Worm (Caenorhabditis elegans) whole organism, early embryonic: ENCODE data around the gene fbxb-87.

Source experiments
- F13C5.2 ChIP-seq: sonication (generic microtip); optimal IDR thresholded peaks from 2 replicates; lab custom pipeline; 2017; ENCODE audit warnings: mild to moderate bottlenecking, missing genetic modification characterization, inconsistent platforms, missing compliant biosample characterization
- aly-1 ChIP-seq: sonication (generic microtip); optimal IDR thresholded peaks from 2 replicates; lab custom pipeline; 2016; ENCODE audit warnings: missing genetic modification characterization, missing compliant biosample characterization
- ama-1 ChIP-seq: fragments of 150-350 bp; optimal IDR thresholded peaks from 2 replicates; lab custom pipeline; 2014
- ceh-13 ChIP-seq: fragments of 200-800 bp; sonication (Bioruptor generic); optimal IDR thresholded peaks from 2 replicates; lab custom pipeline; 2018; ENCODE audit warnings: mild to moderate bottlenecking, missing genetic modification characterization, missing compliant biosample characterization
- flt-1 ChIP-seq: fragments of 200-800 bp; sonication (Bioruptor generic); IDR thresholded peaks from 2 replicates; pipeline ENCODE4 v1.3.6; 2022; ENCODE audit warnings: missing genetic modification characterization, missing compliant biosample characterization
- pes-1 ChIP-seq: fragments of 200-800 bp; sonication (Bioruptor generic); IDR thresholded peaks from 2 replicates; pipeline ENCODE4 v1.3.6; 2022; ENCODE audit warnings: missing genetic modification reagents, missing genetic modification characterization, missing compliant biosample characterization
- scrt-1 ChIP-seq: fragments of 200-800 bp; sonication (Bioruptor generic); IDR thresholded peaks from 2 replicates; pipeline ENCODE4 v1.3.6; 2022; ENCODE audit warnings: missing genetic modification characterization, missing compliant biosample characterization
- tbx-11 ChIP-seq: fragments of 200-800 bp; sonication (Bioruptor generic); IDR thresholded peaks from 2 replicates; pipeline ENCODE4 v1.3.6; 2022; ENCODE audit warnings: missing genetic modification characterization, missing compliant biosample characterization
- tbx-37 ChIP-seq: fragments of 200-800 bp; sonication (Bioruptor generic); conservative IDR thresholded peaks from 2 replicates; pipeline ENCODE4 v1.3.6; 2022; ENCODE audit warnings: missing genetic modification reagents, missing genetic modification characterization, missing compliant biosample characterization

ce11 chrIII:10861375-10861774 is 32.9 kb upstream of the fbxb-87 start:
- TF ChIP-seq ama-1 (lab: Kevin White, UChicago) (no peak), scrt-1 (GFP tag; lab: Robert Waterston, UW) (no peak), tbx-37 (no peak), flt-1 (GFP tag; lab: Robert Waterston, UW) (no peak), tbx-11 (GFP tag; lab: Robert Waterston, UW) (no peak), ceh-13 (GFP tag; lab: Kevin White, UChicago) (no peak), pes-1 (GFP tag; lab: Robert Waterston, UW) (no peak), F13C5.2 (tag; lab: Kevin White, UChicago) (no peak), aly-1 (tag; lab: Kevin White, UChicago) (no peak)
